Fruit fly (Drosophila melanogaster): ENCODE results near the gene capt.

The capt gene

DNA sequence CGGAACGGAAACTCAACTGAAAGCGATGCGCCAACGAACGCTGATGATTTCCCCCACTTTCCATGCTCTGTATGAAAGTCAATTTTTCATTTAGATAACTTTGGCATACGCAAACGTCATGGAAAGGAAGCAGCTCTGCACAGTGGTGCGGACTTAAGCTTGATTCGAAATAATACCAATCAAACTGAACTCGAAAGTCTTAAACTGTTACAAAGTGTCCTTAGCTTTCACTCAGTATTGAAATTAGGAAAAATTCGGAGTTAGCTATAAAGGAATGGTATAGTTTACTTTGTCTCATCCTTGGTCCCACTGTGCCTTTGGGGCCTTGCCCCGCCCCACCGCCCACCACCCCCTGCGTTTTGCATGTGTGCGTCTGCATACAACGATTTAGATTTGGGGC, 49.4 kb upstream of the capt start:
- TF ChIP-seq HLHmδ (GFP tag; optimal IDR thresholded peaks at IDR 0.05) (no peak), mirr (GFP tag; optimal IDR thresholded peaks at IDR 0.05) (no peak), CG13287 (GFP tag; IDR thresholded peaks at IDR 0.05; ENCODE audit: partially characterized antibody) (no peak), sim (GFP tag; IDR thresholded peaks at IDR 0.05) (no peak), nau (GFP tag; optimal IDR thresholded peaks at IDR 0.05) (peak; percentile 15), dimm (GFP tag; IDR thresholded peaks at IDR 0.05) (0 out of 2 replicates have a peak, but pooled peaks have one; percentile 28), sisA (GFP tag; IDR thresholded peaks at IDR 0.05) (peak; percentile 55), ssp (GFP tag; IDR thresholded peaks at IDR 0.05) (peak; percentile 37; the same call in 1 of the 2 replicates), nom (GFP tag; optimal IDR thresholded peaks at IDR 0.05) (no peak), CG6272 (GFP tag; IDR thresholded peaks at IDR 0.05) (peak; percentile 28; the same call in 1 of the 2 replicates), CG17361 (GFP tag; IDR thresholded peaks at IDR 0.05) (0 out of 3 replicates have a peak, but pooled peaks have one; percentile 19), tap (tag; optimal IDR thresholded peaks at IDR 0.05) (peak; percentile 28), fd3F (GFP tag; optimal IDR thresholded peaks at IDR 0.05) (no peak), CG30020 (tag; optimal IDR thresholded peaks at IDR 0.05) (no peak), Atf3 (GFP tag; optimal IDR thresholded peaks at IDR 0.05) (no peak), phol (tag; optimal IDR thresholded peaks at IDR 0.05) (peak; percentile 12), CG2120 (GFP tag; optimal IDR thresholded peaks at IDR 0.05) (peak; percentile 80), rib (GFP tag; IDR thresholded peaks at IDR 0.05) (0 out of 2 replicates have a peak, but pooled peaks have one; percentile 40), peb (GFP tag; IDR thresholded peaks at IDR 0.05) (no peak), Bteb2 (GFP tag; optimal IDR thresholded peaks at IDR 0.05) (no peak), crc (GFP tag; optimal IDR thresholded peaks at IDR 0.05) (no peak), CG4424 (GFP tag; optimal IDR thresholded peaks at IDR 0.05) (no peak), Abd-B (GFP tag; optimal IDR thresholded peaks at IDR 0.05) (peak; percentile 23), CG7987 (GFP tag; optimal IDR thresholded peaks at IDR 0.05) (no peak), CG3407 (GFP tag; optimal IDR thresholded peaks at IDR 0.05) (peak; percentile 18), CG16863 (GFP tag; optimal IDR thresholded peaks at IDR 0.05) (peak; percentile 7), kay (GFP tag; optimal IDR thresholded peaks at IDR 0.05) (no peak), CG10431 (GFP tag; optimal IDR thresholded peaks at IDR 0.05) (no peak), CG8765 (GFP tag; IDR thresholded peaks at IDR 0.05) (peak; percentile 12; the same call in 1 of the 2 replicates), vvl (GFP tag; IDR thresholded peaks at IDR 0.05) (peak; percentile 74), CG13894 (tag; optimal IDR thresholded peaks at IDR 0.05) (peak; percentile 18), sob (GFP tag; IDR thresholded peaks at IDR 0.05) (peak; percentile 71), bcd (GFP tag; optimal IDR thresholded peaks at IDR 0.05) (peak; percentile 38), Ets65A (GFP tag) (peak; percentile 82), caup (GFP tag; optimal IDR thresholded peaks at IDR 0.05; ENCODE audit: severe bottlenecking) (peak; percentile 51), CG14050 (GFP tag; IDR thresholded peaks at IDR 0.05) (peak; percentile 58; the same call in 2 of the 3 replicates), D19B (GFP tag; optimal IDR thresholded peaks at IDR 0.05) (no peak), CG6854 (GFP tag; optimal IDR thresholded peaks at IDR 0.05) (peak; percentile 32), Hmx (GFP tag; optimal IDR thresholded peaks at IDR 0.05) (no peak), CG9215 (GFP tag; IDR thresholded peaks at IDR 0.05) (peak; percentile 55), CG12155 (GFP tag; optimal IDR thresholded peaks at IDR 0.05) (peak; percentile 12), Oli (tag; optimal IDR thresholded peaks at IDR 0.05) (peak; percentile 42), CG1529 (GFP tag; optimal IDR thresholded peaks at IDR 0.05) (peak; percentile 17), ato (GFP tag; IDR thresholded peaks at IDR 0.05; ENCODE audit: partially characterized antibody) (no peak), Dad (GFP tag; optimal IDR thresholded peaks at IDR 0.05) (peak; percentile 10), CG9817 (tag; optimal IDR thresholded peaks at IDR 0.05) (peak; percentile 44), run (tag; optimal IDR thresholded peaks at IDR 0.05) (no peak), wor (GFP tag; IDR thresholded peaks at IDR 0.05) (no peak), z (GFP tag; IDR thresholded peaks at IDR 0.05) (no peak), dmrt11E (tag; optimal IDR thresholded peaks at IDR 0.05) (no peak), Lpt (GFP tag; optimal IDR thresholded peaks at IDR 0.05) (no peak)
